Fruit fly (Drosophila melanogaster) whole organism, embryonic: Measurements from ENCODE around the gene BuGZ.

Experiments used
- CG11093 ChIP-seq: fragments of 200-800 bp; sonication (Bioruptor generic); IDR thresholded peaks from 3 replicates; pipeline ENCODE4 v1.3.6; 2022; ENCODE audit warnings: missing biosample characterization, missing genetic modification characterization
- CG11398 ChIP-seq: fragments of 200-800 bp; sonication (Bioruptor generic); optimal IDR thresholded peaks from 2 replicates; lab custom pipeline; 2016; ENCODE audit warnings: missing biosample characterization, missing genetic modification characterization
- CG13296 ChIP-seq: fragments of 200-800 bp; sonication (Bioruptor generic); optimal IDR thresholded peaks from 3 replicates; lab custom pipeline; 2018; ENCODE audit warnings: missing biosample characterization, mild to moderate bottlenecking, missing genetic modification characterization
- CG15269 ChIP-seq: fragments of 200-800 bp; sonication (Bioruptor generic); optimal IDR thresholded peaks from 2 replicates; lab custom pipeline; 2018; ENCODE audit warnings: missing biosample characterization, mild to moderate bottlenecking, missing genetic modification characterization, moderate library complexity
- ERR ChIP-seq: fragments of 200-800 bp; sonication (Bioruptor generic); optimal IDR thresholded peaks from 2 replicates; lab custom pipeline; 2016; ENCODE audit warnings: missing biosample characterization, missing genetic modification characterization
- HLH54F ChIP-seq: fragments of 200-800 bp; sonication (Bioruptor generic); optimal IDR thresholded peaks from 3 replicates; lab custom pipeline; 2016; ENCODE audit warnings: missing biosample characterization, missing genetic modification characterization
- Hey ChIP-seq: fragments of 200-800 bp; sonication (Bioruptor generic); optimal IDR thresholded peaks from 3 replicates; lab custom pipeline; 2018; ENCODE audit warnings: missing biosample characterization, mild to moderate bottlenecking, missing genetic modification characterization
- al ChIP-seq: fragments of 200-800 bp; sonication (Bioruptor generic); IDR thresholded peaks from 2 replicates; pipeline ENCODE4 v1.3.6; 2022; ENCODE audit warnings: missing biosample characterization, missing genetic modification characterization

- no peak for TF ChIP-seq CG11398 (GFP tag; lab: Kevin White, UChicago)
- no peak for TF ChIP-seq CG13296
- no peak for TF ChIP-seq HLH54F
- no peak for TF ChIP-seq CG15269
- TF ChIP-seq ERR, result no peak
- TF ChIP-seq CG11093 (GFP tag; lab: Robert Waterston, UW), result no peak
- no peak for TF ChIP-seq Hey
- TF ChIP-seq al (GFP tag; lab: Robert Waterston, UW), result no peak
Observed at dm6 chr2L:16789880-16790279, 46.7 kb downstream of the BuGZ start.
